Worm (Caenorhabditis elegans) whole organism, L2 larva: ENCODE results near the gene cdc-25.3.
A peak's percentile ranks its signal among the peaks of the same experiment; 100 is the strongest.

Source experiments
- C34F6.9 ChIP-seq: fragments of 150-350 bp; optimal IDR thresholded peaks from 2 replicates; lab custom pipeline; 2014; ENCODE audit warnings: missing biosample characterization, missing genetic modification characterization
- F13H6.1 ChIP-seq: sonication (generic microtip); optimal IDR thresholded peaks from 2 replicates; lab custom pipeline; 2016; ENCODE audit warnings: missing genetic modification characterization, missing compliant biosample characterization
- R02D3.7 ChIP-seq: fragments of 150-350 bp; optimal IDR thresholded peaks from 2 replicates; lab custom pipeline; 2014; ENCODE audit warnings: missing biosample characterization, missing genetic modification characterization
- Y55F3AM.14 ChIP-seq: fragments of 200-800 bp; sonication (Bioruptor generic); optimal IDR thresholded peaks from 2 replicates; lab custom pipeline; 2018; ENCODE audit warnings: mild to moderate bottlenecking, missing genetic modification characterization, missing compliant biosample characterization
- ZK546.5 ChIP-seq: sonication (generic microtip); optimal IDR thresholded peaks from 2 replicates; lab custom pipeline; 2017; ENCODE audit warnings: missing biosample characterization, missing genetic modification characterization
- aly-2 ChIP-seq: fragments of 150-350 bp; optimal IDR thresholded peaks from 2 replicates; lab custom pipeline; 2014; ENCODE audit warnings: missing biosample characterization, missing genetic modification characterization
- ceh-16 ChIP-seq: fragments of 150-350 bp; optimal IDR thresholded peaks from 2 replicates; lab custom pipeline; 2014; ENCODE audit warnings: missing biosample characterization, missing genetic modification characterization
- crh-2 ChIP-seq: sonication (generic microtip); optimal IDR thresholded peaks from 2 replicates; lab custom pipeline; 2017; ENCODE audit warnings: missing biosample characterization, missing genetic modification characterization
- dmd-4 ChIP-seq: sonication (generic microtip); optimal IDR thresholded peaks from 2 replicates; lab custom pipeline; 2017; ENCODE audit warnings: missing biosample characterization, missing genetic modification characterization
- egl-27 ChIP-seq: sonication (generic microtip); optimal IDR thresholded peaks from 3 replicates; lab custom pipeline; 2017; ENCODE audit warnings: missing biosample characterization, missing genetic modification reagents, missing genetic modification characterization
- elt-1 ChIP-seq: fragments of 150-350 bp; optimal IDR thresholded peaks from 2 replicates; lab custom pipeline; 2014; ENCODE audit warnings: missing biosample characterization, missing genetic modification characterization
- elt-3 ChIP-seq: sonication (generic microtip); optimal IDR thresholded peaks from 2 replicates; lab custom pipeline; 2017; ENCODE audit warnings: missing biosample characterization, missing genetic modification characterization
- gmeb-1 ChIP-seq: fragments of 150-350 bp; optimal IDR thresholded peaks from 2 replicates; lab custom pipeline; 2014; ENCODE audit warnings: missing biosample characterization, missing genetic modification characterization
- lin-11 ChIP-seq: fragments of 150-350 bp; sonication (generic microtip); optimal IDR thresholded peaks from 2 replicates; lab custom pipeline; 2014; ENCODE audit warnings: missing biosample characterization, missing genetic modification characterization, inconsistent platforms, mixed read lengths
- lin-13 ChIP-seq: fragments of 150-350 bp; optimal IDR thresholded peaks from 2 replicates; lab custom pipeline; 2014; ENCODE audit warnings: missing biosample characterization, missing genetic modification reagents, missing genetic modification characterization
- lsy-2 ChIP-seq, 2 experiments: fragments of 150-350 bp in 1 of 2; sonication (generic microtip) in 1 of 2; optimal IDR thresholded peaks; 2 replicates each; lab custom pipeline; 2014 to 2017; ENCODE audit warnings: missing biosample characterization in 2 of 2, missing genetic modification characterization in 2 of 2
- mab-5 ChIP-seq: fragments of 150-350 bp; optimal IDR thresholded peaks from 2 replicates; lab custom pipeline; 2014; ENCODE audit warnings: missing biosample characterization, missing genetic modification characterization
- mbf-1 ChIP-seq: sonication (generic microtip); optimal IDR thresholded peaks from 2 replicates; lab custom pipeline; 2017; ENCODE audit warnings: missing biosample characterization, missing genetic modification characterization
- mdl-1 ChIP-seq, 2 experiments: fragments of 150-350 bp in 1 of 2; sonication (generic microtip) in 1 of 2; optimal IDR thresholded peaks; 2 replicates each; lab custom pipeline; 2017; ENCODE audit warnings: missing biosample characterization in 2 of 2, missing genetic modification characterization in 2 of 2
- nhr-10 ChIP-seq: sonication (generic microtip); optimal IDR thresholded peaks from 2 replicates; lab custom pipeline; 2017; ENCODE audit warnings: missing biosample characterization, missing genetic modification characterization
- nhr-11 ChIP-seq: fragments of 150-350 bp; optimal IDR thresholded peaks from 2 replicates; lab custom pipeline; 2014; ENCODE audit warnings: missing biosample characterization, missing genetic modification characterization
- nhr-129 ChIP-seq: fragments of 150-350 bp; optimal IDR thresholded peaks from 2 replicates; lab custom pipeline; 2014; ENCODE audit warnings: missing biosample characterization, missing genetic modification characterization
- nhr-21 ChIP-seq: fragments of 150-350 bp; optimal IDR thresholded peaks from 2 replicates; lab custom pipeline; 2014; ENCODE audit warnings: missing biosample characterization, missing genetic modification characterization
- nhr-23 ChIP-seq: fragments of 150-350 bp; optimal IDR thresholded peaks from 2 replicates; lab custom pipeline; 2014; ENCODE audit warnings: missing biosample characterization, missing genetic modification reagents, missing genetic modification characterization
- nhr-237 ChIP-seq: fragments of 150-350 bp; optimal IDR thresholded peaks from 2 replicates; lab custom pipeline; 2014; ENCODE audit warnings: missing biosample characterization, missing genetic modification characterization
- nhr-25 ChIP-seq: fragments of 150-350 bp; sonication (generic microtip); optimal IDR thresholded peaks from 3 replicates; lab custom pipeline; 2014; ENCODE audit warnings: missing biosample characterization, missing genetic modification characterization
- nhr-6 ChIP-seq: fragments of 150-350 bp; optimal IDR thresholded peaks from 2 replicates; lab custom pipeline; 2014; ENCODE audit warnings: missing biosample characterization, missing genetic modification characterization
- nhr-77 ChIP-seq: fragments of 150-350 bp; optimal IDR thresholded peaks from 2 replicates; lab custom pipeline; 2014; ENCODE audit warnings: missing biosample characterization, missing genetic modification characterization
- peb-1 ChIP-seq: fragments of 150-350 bp; optimal IDR thresholded peaks from 2 replicates; lab custom pipeline; 2014; ENCODE audit warnings: missing biosample characterization, missing genetic modification characterization
- sem-4 ChIP-seq: fragments of 150-350 bp; optimal IDR thresholded peaks from 2 replicates; lab custom pipeline; 2014; ENCODE audit warnings: missing biosample characterization, missing genetic modification reagents, missing genetic modification characterization
- sma-3 ChIP-seq: sonication (generic microtip); optimal IDR thresholded peaks from 2 replicates; lab custom pipeline; 2016; ENCODE audit warnings: missing genetic modification reagents, missing genetic modification characterization, missing compliant biosample characterization
- sma-9 ChIP-seq, 2 experiments: fragments of 150-350 bp in 1 of 2; sonication (generic microtip) in 1 of 2; optimal IDR thresholded peaks; 2 replicates each; lab custom pipeline; 2014 to 2016; ENCODE audit warnings: missing genetic modification characterization in 2 of 2, mild to moderate bottlenecking in 1 of 2, missing biosample characterization in 1 of 2, missing compliant biosample characterization in 1 of 2, missing genetic modification reagents in 1 of 2, moderate library complexity in 1 of 2
- snpc-4 ChIP-seq: fragments of 150-350 bp; optimal IDR thresholded peaks from 2 replicates; lab custom pipeline; 2014; ENCODE audit warnings: missing biosample characterization, missing genetic modification characterization
- unc-39 ChIP-seq: fragments of 150-350 bp; optimal IDR thresholded peaks from 2 replicates; lab custom pipeline; 2014; ENCODE audit warnings: missing biosample characterization, missing genetic modification characterization
- unc-55 ChIP-seq: fragments of 150-350 bp; sonication (generic microtip); optimal IDR thresholded peaks from 3 replicates; lab custom pipeline; 2014; ENCODE audit warnings: missing biosample characterization, missing genetic modification reagents, missing genetic modification characterization
- unc-62 ChIP-seq: fragments of 150-350 bp; optimal IDR thresholded peaks from 2 replicates; lab custom pipeline; 2014; ENCODE audit warnings: missing biosample characterization, missing genetic modification reagents, missing genetic modification characterization
- zag-1 ChIP-seq: fragments of 150-350 bp; optimal IDR thresholded peaks from 2 replicates; lab custom pipeline; 2014; ENCODE audit warnings: missing biosample characterization, missing genetic modification characterization
- ztf-1 ChIP-seq: fragments of 200-800 bp; sonication (Bioruptor generic); conservative IDR thresholded peaks from 2 replicates; pipeline ENCODE4 v1.3.6; 2022; ENCODE audit warnings: missing genetic modification characterization, missing compliant biosample characterization
- ztf-4 ChIP-seq: fragments of 150-350 bp; optimal IDR thresholded peaks from 2 replicates; lab custom pipeline; 2014; ENCODE audit warnings: missing biosample characterization, missing genetic modification characterization

cdc-25.3 gene

DNA sequence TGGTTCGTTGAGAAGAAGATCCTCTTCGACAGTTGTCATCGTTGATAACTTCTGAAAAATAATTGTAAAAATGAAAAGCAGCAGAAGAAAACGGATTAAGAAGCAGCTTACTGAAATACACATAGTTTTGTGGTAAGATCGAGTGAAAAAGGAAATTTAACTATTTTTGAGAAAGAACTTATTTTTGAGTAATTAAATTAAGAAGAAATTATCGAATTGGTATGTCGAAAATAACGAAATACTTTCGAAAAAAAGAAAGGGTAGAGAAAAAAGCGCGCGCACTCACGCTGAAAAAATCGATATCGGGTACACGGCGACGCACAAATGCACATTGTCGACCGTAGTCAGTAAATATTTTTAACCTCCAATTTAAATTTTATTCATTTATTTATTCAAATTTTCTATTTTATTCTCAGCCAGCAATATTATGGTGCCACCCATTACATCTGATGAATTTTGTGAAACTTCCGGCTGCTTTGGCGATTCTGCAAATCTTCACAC, 38.5 kb upstream of the cdc-25.3 start, which contains the start of the genes ZK643.5 and ZK643.2:
ZK643.5 (minus strand) TSS at position 51 of the 501 bp plus-strand sequence.
ZK643.2 (plus strand) TSS at position 395 of the 501 bp plus-strand sequence.
- TF ChIP-seq nhr-77 (tag; lab: Kevin White, UChicago) (no peak), ZK546.5 (no peak), nhr-23 (tag; lab: Kevin White, UChicago) (no peak), sma-3 (GFP tag; lab: Kevin White, UChicago) (peak; percentile 53), zag-1 (tag; lab: Kevin White, UChicago) (peak; percentile 4), unc-62 (GFP tag; lab: Kevin White, UChicago) (no peak), unc-39 (tag; lab: Kevin White, UChicago) (no peak), lin-13 (GFP tag; lab: Kevin White, UChicago) (peak; percentile 59), nhr-11 (tag; lab: Kevin White, UChicago) (no peak), nhr-6 (tag; lab: Kevin White, UChicago) (peak; percentile 30), elt-3 (tag; lab: Kevin White, UChicago) (no peak), mbf-1 (tag; lab: Kevin White, UChicago) (no peak), lsy-2 (tag; optimal IDR thresholded peaks at IDR 0.05; lab: Kevin White, UChicago) (peak; percentile 81 to 97), lin-11 (tag; lab: Kevin White, UChicago) (peak; percentile 7), ztf-1 (GFP tag; lab: Robert Waterston, UW) (no peak), ceh-16 (tag; lab: Kevin White, UChicago) (no peak), peb-1 (tag; lab: Kevin White, UChicago) (no peak), nhr-10 (tag; lab: Kevin White, UChicago) (no peak), nhr-129 (tag; lab: Kevin White, UChicago) (no peak), gmeb-1 (tag; lab: Kevin White, UChicago) (peak; percentile 72), crh-2 (tag; lab: Kevin White, UChicago) (peak; percentile 73), R02D3.7 (tag; lab: Kevin White, UChicago) (no peak), elt-1 (no peak), nhr-237 (tag; lab: Kevin White, UChicago) (no peak), dmd-4 (no peak), sem-4 (peak; percentile 50), F13H6.1 (tag; lab: Kevin White, UChicago) (peak; percentile 65), unc-55 (GFP tag; lab: Kevin White, UChicago) (peak; percentile 89), mdl-1 (tag; optimal IDR thresholded peaks at IDR 0.05; lab: Kevin White, UChicago) (no peak), snpc-4 (peak; percentile 33), mab-5 (tag; lab: Kevin White, UChicago) (peak; percentile 52), sma-9 (GFP tag; optimal IDR thresholded peaks at IDR 0.05; lab: Kevin White, UChicago) (peak; percentile 75), sma-9 (tag; optimal IDR thresholded peaks at IDR 0.05; lab: Kevin White, UChicago) (no peak), ztf-4 (tag; lab: Kevin White, UChicago) (no peak), C34F6.9 (peak; percentile 79), nhr-21 (tag; lab: Kevin White, UChicago) (peak; percentile 35)

DNA sequence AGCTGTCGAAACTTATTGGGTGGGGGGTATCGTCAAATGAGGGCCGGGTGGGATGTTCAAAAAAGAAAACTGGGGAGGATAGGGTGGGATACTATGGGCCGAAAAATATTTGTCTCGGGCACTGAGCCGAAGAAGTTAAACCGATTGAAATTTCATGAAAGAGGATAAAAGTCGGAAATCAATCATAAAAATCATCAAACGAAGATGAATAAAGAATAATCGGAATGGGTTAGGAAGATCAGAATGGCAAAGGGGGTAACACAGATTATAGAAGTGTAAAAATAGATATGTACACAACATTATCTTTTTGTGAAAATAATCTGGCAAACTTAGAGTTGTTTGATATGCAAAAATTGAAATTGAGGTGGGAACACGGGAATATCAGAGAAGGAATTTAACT, 37.8 kb upstream of the cdc-25.3 start:
- TF ChIP-seq crh-2 (tag; lab: Kevin White, UChicago) (no peak), nhr-23 (tag; lab: Kevin White, UChicago) (no peak), nhr-25 (tag; lab: Kevin White, UChicago) (no peak), mab-5 (tag; lab: Kevin White, UChicago) (no peak), ztf-4 (tag; lab: Kevin White, UChicago) (no peak), nhr-237 (tag; lab: Kevin White, UChicago) (no peak), egl-27 (no peak), gmeb-1 (tag; lab: Kevin White, UChicago) (no peak), unc-55 (GFP tag; lab: Kevin White, UChicago) (no peak), nhr-11 (tag; lab: Kevin White, UChicago) (no peak), nhr-10 (tag; lab: Kevin White, UChicago) (no peak), sem-4 (no peak), elt-1 (no peak), nhr-129 (tag; lab: Kevin White, UChicago) (no peak), peb-1 (tag; lab: Kevin White, UChicago) (no peak), Y55F3AM.14 (GFP tag; lab: Kevin White, UChicago) (no peak), mdl-1 (tag; optimal IDR thresholded peaks at IDR 0.05; lab: Kevin White, UChicago) (no peak), R02D3.7 (tag; lab: Kevin White, UChicago) (no peak), aly-2 (tag; lab: Kevin White, UChicago) (no peak), zag-1 (tag; lab: Kevin White, UChicago) (no peak)
